Worm (Caenorhabditis elegans) whole organism, L4/young adult: Measurements from ENCODE around the gene mboa-3.

Experiments used
- W03F9.2 ChIP-seq: fragments of 150-350 bp; optimal IDR thresholded peaks from 2 replicates; lab custom pipeline; 2014; ENCODE audit warnings: missing biosample characterization, missing genetic modification characterization
- dao-5 ChIP-seq: sonication (generic microtip); optimal IDR thresholded peaks from 2 replicates; lab custom pipeline; 2016; ENCODE audit warnings: missing genotype, missing genetic modification characterization, moderate library complexity, missing compliant biosample characterization
- him-1 ChIP-seq: sonication (generic microtip); optimal IDR thresholded peaks from 2 replicates; lab custom pipeline; 2016; ENCODE audit warnings: missing genotype, missing genetic modification reagents, missing genetic modification characterization, missing compliant biosample characterization

ce11 chrX:5512707-5513106 is 9.9 kb downstream of the mboa-3 start:
- TF ChIP-seq him-1 = no peak
- no peak for TF ChIP-seq dao-5
- TF ChIP-seq W03F9.2 = no peak
